Fruit fly (Drosophila melanogaster) whole organism, embryonic: ENCODE results near the gene CG46314.

Source experiments
- CG31224 ChIP-seq: fragments of 200-800 bp; sonication (Bioruptor generic); IDR thresholded peaks from 2 replicates; pipeline ENCODE4 v1.3.6; 2022; ENCODE audit warnings: missing biosample characterization, missing genetic modification characterization
- CG3407 ChIP-seq: fragments of 200-800 bp; sonication (Bioruptor generic); optimal IDR thresholded peaks from 2 replicates; lab custom pipeline; 2018; ENCODE audit warnings: missing biosample characterization, mild to moderate bottlenecking, missing genetic modification characterization
- D19A ChIP-seq: fragments of 200-800 bp; optimal IDR thresholded peaks from 3 replicates; lab custom pipeline; 2019; ENCODE audit warnings: missing biosample characterization, mild to moderate bottlenecking, missing genetic modification characterization, moderate library complexity
- Lpt ChIP-seq: fragments of >200 bp; optimal IDR thresholded peaks from 2 replicates; lab custom pipeline; 2018; ENCODE audit warnings: missing biosample characterization, missing genetic modification characterization
- Meics ChIP-seq: fragments of 200-800 bp; sonication (Bioruptor generic); optimal IDR thresholded peaks from 2 replicates; lab custom pipeline; 2017; ENCODE audit warnings: missing biosample characterization, mild to moderate bottlenecking, missing genetic modification characterization
- crp ChIP-seq, 2 experiments: fragments of 200-800 bp; sonication (Bioruptor generic); optimal IDR thresholded peaks; 2 replicates in 1 of 2; 3 replicates in 1 of 2; lab custom pipeline; 2017; ENCODE audit warnings: missing biosample characterization in 2 of 2, missing genetic modification characterization in 2 of 2, mild to moderate bottlenecking in 1 of 2, moderate library complexity in 1 of 2
- repo ChIP-seq: fragments of 200-800 bp; sonication (Bioruptor generic); optimal IDR thresholded peaks from 2 replicates; lab custom pipeline; 2016; ENCODE audit warnings: missing biosample characterization, missing genetic modification characterization

dm6 chr2L:21302064-21302463, 12.1 kb upstream of the CG46314 start:
- TF ChIP-seq CG3407 (GFP tag; lab: Kevin White, UChicago) (no peak), repo (GFP tag; lab: Kevin White, UChicago) (no peak), CG31224 (GFP tag; lab: Robert Waterston, UW) (no peak), Meics (GFP tag; lab: Kevin White, UChicago) (no peak), crp (GFP tag; optimal IDR thresholded peaks at IDR 0.05; lab: Kevin White, UChicago) (no peak), D19A (tag; lab: Kevin White, UChicago) (no peak), Lpt (GFP tag; lab: Kevin White, UChicago) (no peak)
